Worm (Caenorhabditis elegans) whole organism, L2 larva: Measurements from ENCODE around the gene C26F1.3.

Experiments
- C34F6.9 ChIP-seq: fragments of 150-350 bp; optimal IDR thresholded peaks from 2 replicates; lab custom pipeline; 2014; ENCODE audit warnings: missing biosample characterization, missing genetic modification characterization
- F13H6.1 ChIP-seq: sonication (generic microtip); optimal IDR thresholded peaks from 2 replicates; lab custom pipeline; 2016; ENCODE audit warnings: missing genetic modification characterization, missing compliant biosample characterization
- R02D3.7 ChIP-seq: fragments of 150-350 bp; optimal IDR thresholded peaks from 2 replicates; lab custom pipeline; 2014; ENCODE audit warnings: missing biosample characterization, missing genetic modification characterization
- Y55F3AM.14 ChIP-seq: fragments of 200-800 bp; sonication (Bioruptor generic); optimal IDR thresholded peaks from 2 replicates; lab custom pipeline; 2018; ENCODE audit warnings: mild to moderate bottlenecking, missing genetic modification characterization, missing compliant biosample characterization
- ZK546.5 ChIP-seq: sonication (generic microtip); optimal IDR thresholded peaks from 2 replicates; lab custom pipeline; 2017; ENCODE audit warnings: missing biosample characterization, missing genetic modification characterization
- alr-1 ChIP-seq: fragments of 150-350 bp; optimal IDR thresholded peaks from 2 replicates; lab custom pipeline; 2014; ENCODE audit warnings: missing biosample characterization, missing genetic modification characterization
- aly-2 ChIP-seq: fragments of 150-350 bp; optimal IDR thresholded peaks from 2 replicates; lab custom pipeline; 2014; ENCODE audit warnings: missing biosample characterization, missing genetic modification characterization
- ceh-16 ChIP-seq: fragments of 150-350 bp; optimal IDR thresholded peaks from 2 replicates; lab custom pipeline; 2014; ENCODE audit warnings: missing biosample characterization, missing genetic modification characterization
- ceh-82 ChIP-seq: fragments of 150-350 bp; optimal IDR thresholded peaks from 2 replicates; lab custom pipeline; 2014; ENCODE audit warnings: missing biosample characterization, missing genetic modification characterization
- dmd-4 ChIP-seq: sonication (generic microtip); optimal IDR thresholded peaks from 2 replicates; lab custom pipeline; 2017; ENCODE audit warnings: missing biosample characterization, missing genetic modification characterization
- egl-27 ChIP-seq: sonication (generic microtip); optimal IDR thresholded peaks from 3 replicates; lab custom pipeline; 2017; ENCODE audit warnings: missing biosample characterization, missing genetic modification reagents, missing genetic modification characterization
- elt-1 ChIP-seq: fragments of 150-350 bp; optimal IDR thresholded peaks from 2 replicates; lab custom pipeline; 2014; ENCODE audit warnings: missing biosample characterization, missing genetic modification characterization
- elt-3 ChIP-seq: sonication (generic microtip); optimal IDR thresholded peaks from 2 replicates; lab custom pipeline; 2017; ENCODE audit warnings: missing biosample characterization, missing genetic modification characterization
- fos-1 ChIP-seq: fragments of 150-350 bp; optimal IDR thresholded peaks from 2 replicates; lab custom pipeline; 2014; ENCODE audit warnings: missing biosample characterization, missing genetic modification characterization
- gmeb-1 ChIP-seq: fragments of 150-350 bp; optimal IDR thresholded peaks from 2 replicates; lab custom pipeline; 2014; ENCODE audit warnings: missing biosample characterization, missing genetic modification characterization
- lin-11 ChIP-seq: fragments of 150-350 bp; sonication (generic microtip); optimal IDR thresholded peaks from 2 replicates; lab custom pipeline; 2014; ENCODE audit warnings: missing biosample characterization, missing genetic modification characterization, inconsistent platforms, mixed read lengths
- lin-13 ChIP-seq: fragments of 150-350 bp; optimal IDR thresholded peaks from 2 replicates; lab custom pipeline; 2014; ENCODE audit warnings: missing biosample characterization, missing genetic modification reagents, missing genetic modification characterization
- lsy-2 ChIP-seq, 2 experiments: fragments of 150-350 bp in 1 of 2; sonication (generic microtip) in 1 of 2; optimal IDR thresholded peaks; 2 replicates each; lab custom pipeline; 2014 to 2017; ENCODE audit warnings: missing biosample characterization in 2 of 2, missing genetic modification characterization in 2 of 2
- nhr-10 ChIP-seq: sonication (generic microtip); optimal IDR thresholded peaks from 2 replicates; lab custom pipeline; 2017; ENCODE audit warnings: missing biosample characterization, missing genetic modification characterization
- nhr-11 ChIP-seq: fragments of 150-350 bp; optimal IDR thresholded peaks from 2 replicates; lab custom pipeline; 2014; ENCODE audit warnings: missing biosample characterization, missing genetic modification characterization
- nhr-12 ChIP-seq: fragments of 150-350 bp; optimal IDR thresholded peaks from 2 replicates; lab custom pipeline; 2014; ENCODE audit warnings: missing biosample characterization, missing genetic modification characterization
- nhr-237 ChIP-seq: fragments of 150-350 bp; optimal IDR thresholded peaks from 2 replicates; lab custom pipeline; 2014; ENCODE audit warnings: missing biosample characterization, missing genetic modification characterization
- nhr-25 ChIP-seq: fragments of 150-350 bp; sonication (generic microtip); optimal IDR thresholded peaks from 3 replicates; lab custom pipeline; 2014; ENCODE audit warnings: missing biosample characterization, missing genetic modification characterization
- nhr-6 ChIP-seq: fragments of 150-350 bp; optimal IDR thresholded peaks from 2 replicates; lab custom pipeline; 2014; ENCODE audit warnings: missing biosample characterization, missing genetic modification characterization
- nhr-77 ChIP-seq: fragments of 150-350 bp; optimal IDR thresholded peaks from 2 replicates; lab custom pipeline; 2014; ENCODE audit warnings: missing biosample characterization, missing genetic modification characterization
- peb-1 ChIP-seq: fragments of 150-350 bp; optimal IDR thresholded peaks from 2 replicates; lab custom pipeline; 2014; ENCODE audit warnings: missing biosample characterization, missing genetic modification characterization
- sem-4 ChIP-seq: fragments of 150-350 bp; optimal IDR thresholded peaks from 2 replicates; lab custom pipeline; 2014; ENCODE audit warnings: missing biosample characterization, missing genetic modification reagents, missing genetic modification characterization
- skn-1 ChIP-seq: sonication (generic microtip); optimal IDR thresholded peaks from 2 replicates; lab custom pipeline; 2017; ENCODE audit warnings: missing biosample characterization, missing genetic modification characterization
- sma-3 ChIP-seq: sonication (generic microtip); optimal IDR thresholded peaks from 2 replicates; lab custom pipeline; 2016; ENCODE audit warnings: missing genetic modification reagents, missing genetic modification characterization, missing compliant biosample characterization
- sma-9 ChIP-seq, 2 experiments: fragments of 150-350 bp in 1 of 2; sonication (generic microtip) in 1 of 2; optimal IDR thresholded peaks; 2 replicates each; lab custom pipeline; 2014 to 2016; ENCODE audit warnings: missing genetic modification characterization in 2 of 2, mild to moderate bottlenecking in 1 of 2, missing biosample characterization in 1 of 2, missing compliant biosample characterization in 1 of 2, missing genetic modification reagents in 1 of 2, moderate library complexity in 1 of 2
- snpc-4 ChIP-seq: fragments of 150-350 bp; optimal IDR thresholded peaks from 2 replicates; lab custom pipeline; 2014; ENCODE audit warnings: missing biosample characterization, missing genetic modification characterization
- unc-62 ChIP-seq: fragments of 150-350 bp; optimal IDR thresholded peaks from 2 replicates; lab custom pipeline; 2014; ENCODE audit warnings: missing biosample characterization, missing genetic modification reagents, missing genetic modification characterization
- ztf-11 ChIP-seq: sonication (generic microtip); optimal IDR thresholded peaks from 2 replicates; lab custom pipeline; 2017; ENCODE audit warnings: missing biosample characterization, missing genetic modification characterization
- ztf-4 ChIP-seq: fragments of 150-350 bp; optimal IDR thresholded peaks from 2 replicates; lab custom pipeline; 2014; ENCODE audit warnings: missing biosample characterization, missing genetic modification characterization

C26F1.3 gene

DNA sequence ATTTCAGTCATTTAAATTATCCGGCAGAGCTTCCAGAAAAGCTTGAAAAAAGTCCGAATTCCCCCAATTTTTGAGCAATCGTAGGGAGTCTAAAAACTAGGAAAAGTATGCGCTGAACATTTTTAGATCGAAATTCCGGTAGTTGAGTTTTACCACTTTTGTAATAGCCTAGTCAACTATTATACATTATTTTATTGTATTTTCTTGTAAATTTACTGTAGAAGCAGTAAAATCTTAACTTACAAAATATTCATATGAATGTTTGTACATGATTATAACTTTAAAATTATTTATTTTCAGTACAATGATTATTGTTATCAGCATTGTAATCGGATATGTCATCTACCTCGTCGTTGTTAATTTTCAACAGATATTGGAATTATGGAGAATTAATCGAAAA lies 4.4 kb downstream of the C26F1.3 start, which contains the start of gene cyp-32A1:
Gene cyp-32A1 (plus strand): TSS at position 301 of the 400 bp plus-strand sequence.
- TF ChIP-seq nhr-237 (no peak), ztf-4 (tag; lab: Kevin White, UChicago) (no peak), egl-27 (tag; lab: Kevin White, UChicago) (no peak), ztf-11 (no peak), alr-1 (tag; lab: Kevin White, UChicago) (no peak), gmeb-1 (tag; lab: Kevin White, UChicago) (no peak), ceh-16 (tag; lab: Kevin White, UChicago) (no peak)

ce11 chrV:7785117-7785516 lies 8.0 kb downstream of the C26F1.3 start, which contains the start of gene C26F1.1:
TSS of gene C26F1.1 (plus strand) at chrV:7785417.
- TF ChIP-seq nhr-6 (tag; lab: Kevin White, UChicago) (no peak), nhr-12 (tag; lab: Kevin White, UChicago) (no peak), lsy-2 (tag; optimal IDR thresholded peaks at IDR 0.05; lab: Kevin White, UChicago) (no peak), nhr-77 (tag; lab: Kevin White, UChicago) (no peak)
- TF ChIP-seq, all 48 proteins: peak for 0

ce11 chrV:7785885-7786284 lies 8.8 kb downstream of the C26F1.3 start:
- TF ChIP-seq skn-1 (tag; lab: Kevin White, UChicago) (no peak), nhr-12 (tag; lab: Kevin White, UChicago) (no peak)
- TF ChIP-seq, all 48 proteins: peak for 0

DNA sequence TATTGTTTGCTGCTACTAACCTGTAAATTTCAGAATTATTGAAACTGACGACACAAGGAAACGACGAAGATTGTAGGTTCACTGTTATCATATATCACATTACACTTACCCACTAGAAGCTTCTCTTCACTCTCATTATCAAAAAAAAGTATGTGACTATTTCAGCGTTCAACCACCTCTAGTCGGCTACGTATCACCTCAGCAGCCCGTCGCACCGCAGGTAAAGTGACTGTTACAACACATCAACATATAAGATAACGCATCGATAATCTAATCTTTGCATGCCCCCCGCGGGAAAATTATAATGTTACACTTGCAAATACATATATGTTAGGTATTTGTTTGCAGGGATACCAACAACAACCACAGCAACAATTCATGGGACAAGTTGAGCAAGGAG lies 9.5 kb downstream of the C26F1.3 start:
- TF ChIP-seq sma-9 (GFP tag; optimal IDR thresholded peaks at IDR 0.05; lab: Kevin White, UChicago) (peak; percentile 4), sma-9 (tag; optimal IDR thresholded peaks at IDR 0.05; lab: Kevin White, UChicago) (no peak), lin-11 (tag; lab: Kevin White, UChicago) (no peak), fos-1 (tag; lab: Kevin White, UChicago) (peak; percentile 82), elt-1 (tag; lab: Kevin White, UChicago) (no peak)

- no peak for TF ChIP-seq sma-9 (GFP tag; optimal IDR thresholded peaks at IDR 0.05; lab: Kevin White, UChicago)
- TF ChIP-seq sma-9 (tag; optimal IDR thresholded peaks at IDR 0.05; lab: Kevin White, UChicago): no peak
- no peak for TF ChIP-seq alr-1 (tag; lab: Kevin White, UChicago)
- TF ChIP-seq C34F6.9 (tag; lab: Kevin White, UChicago): no peak
- TF ChIP-seq nhr-6 (tag; lab: Kevin White, UChicago): no peak
- TF ChIP-seq egl-27 (tag; lab: Kevin White, UChicago): no peak
- no peak for TF ChIP-seq Y55F3AM.14 (GFP tag; lab: Kevin White, UChicago)
- no peak for TF ChIP-seq fos-1 (tag; lab: Kevin White, UChicago)
- no peak for TF ChIP-seq lin-11 (tag; lab: Kevin White, UChicago)
- no peak for TF ChIP-seq F13H6.1
- TF ChIP-seq snpc-4 (tag; lab: Kevin White, UChicago): no peak
- no peak for TF ChIP-seq aly-2 (tag; lab: Kevin White, UChicago)
- no peak for TF ChIP-seq R02D3.7 (tag; lab: Kevin White, UChicago)
- TF ChIP-seq, all 48 proteins: peak for 0
Measured at ce11 chrV:7793067-7793466, 16.0 kb downstream of the C26F1.3 start, which contains the start of gene flp-21. TSS of gene flp-21 (plus strand) at chrV:7793367.

DNA sequence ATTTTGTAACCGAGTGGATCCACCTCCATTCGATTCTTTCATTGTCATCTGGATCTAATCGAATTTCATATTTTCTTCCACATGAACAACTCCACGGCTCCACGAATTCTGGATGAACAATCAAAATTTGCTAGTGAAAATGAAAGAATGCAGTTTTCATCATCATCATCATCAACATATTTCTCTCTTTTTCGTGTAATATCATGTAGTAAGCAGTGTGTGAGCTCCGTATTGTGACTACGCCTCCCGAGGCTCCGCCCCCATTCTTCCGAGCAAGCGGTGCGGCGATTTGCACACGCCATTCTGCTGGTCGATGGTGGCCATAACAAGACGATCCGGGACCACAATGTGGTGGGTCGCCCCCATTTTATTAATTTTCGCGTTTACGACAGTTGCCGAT lies 21.0 kb downstream of the C26F1.3 start, which contains the start of gene ZK742.7:
Gene ZK742.7 (plus strand): TSS at position 301 of the 400 bp plus-strand sequence.
- TF ChIP-seq sma-3 (GFP tag; lab: Kevin White, UChicago) (no peak), sma-9 (GFP tag; optimal IDR thresholded peaks at IDR 0.05; lab: Kevin White, UChicago) (no peak), sma-9 (tag; optimal IDR thresholded peaks at IDR 0.05; lab: Kevin White, UChicago) (no peak), elt-1 (tag; lab: Kevin White, UChicago) (no peak), nhr-11 (tag; lab: Kevin White, UChicago) (no peak), lin-13 (GFP tag; lab: Kevin White, UChicago) (no peak), R02D3.7 (tag; lab: Kevin White, UChicago) (no peak), egl-27 (tag; lab: Kevin White, UChicago) (no peak), nhr-25 (tag; lab: Kevin White, UChicago) (no peak), skn-1 (tag; lab: Kevin White, UChicago) (no peak)

ce11 chrV:7803563-7803962 lies 26.5 kb downstream of the C26F1.3 start:
- TF ChIP-seq nhr-237 (no peak), egl-27 (tag; lab: Kevin White, UChicago) (no peak), C34F6.9 (tag; lab: Kevin White, UChicago) (no peak), skn-1 (tag; lab: Kevin White, UChicago) (no peak), nhr-10 (tag; lab: Kevin White, UChicago) (no peak), ZK546.5 (tag; lab: Kevin White, UChicago) (no peak), snpc-4 (tag; lab: Kevin White, UChicago) (no peak), ceh-16 (tag; lab: Kevin White, UChicago) (no peak), sem-4 (no peak), dmd-4 (tag; lab: Kevin White, UChicago) (no peak), elt-3 (tag; lab: Kevin White, UChicago) (no peak), ztf-4 (tag; lab: Kevin White, UChicago) (no peak), lin-11 (tag; lab: Kevin White, UChicago) (no peak), ceh-82 (tag; lab: Kevin White, UChicago) (no peak), lin-13 (GFP tag; lab: Kevin White, UChicago) (no peak), alr-1 (tag; lab: Kevin White, UChicago) (no peak), nhr-25 (tag; lab: Kevin White, UChicago) (no peak), peb-1 (tag; lab: Kevin White, UChicago) (no peak), unc-62 (GFP tag; lab: Kevin White, UChicago) (no peak)
